Fruit fly (Drosophila melanogaster) whole organism, prepupa: ENCODE measurements around the gene CG13023.
A peak's percentile ranks its signal among the peaks of the same experiment; 100 is the strongest.

Source experiments
- Blimp-1 ChIP-seq: fragments of 200-800 bp; sonication (Bioruptor generic); optimal IDR thresholded peaks from 3 replicates; lab custom pipeline; 2017; ENCODE audit warnings: missing biosample characterization, missing genetic modification characterization, mild to moderate bottlenecking, moderate library complexity, missing genetic modification reagents
- CG10631 ChIP-seq: fragments of 200-800 bp; sonication (Bioruptor generic); optimal IDR thresholded peaks from 2 replicates; lab custom pipeline; 2016; ENCODE audit warnings: missing biosample characterization, missing genetic modification characterization
- CG10669 ChIP-seq: fragments of 200-800 bp; sonication (Bioruptor generic); optimal IDR thresholded peaks from 3 replicates; lab custom pipeline; 2018; ENCODE audit warnings: missing biosample characterization, mild to moderate bottlenecking, missing genetic modification characterization, moderate library complexity
- CG11762 ChIP-seq: fragments of 200-800 bp; sonication (Bioruptor generic); optimal IDR thresholded peaks from 3 replicates; lab custom pipeline; 2016; ENCODE audit warnings: missing biosample characterization, missing genetic modification characterization; ENCODE audit not compliant: insufficient read depth
- CG11902 ChIP-seq: fragments of 200-800 bp; sonication (Bioruptor generic); optimal IDR thresholded peaks from 3 replicates; lab custom pipeline; 2016; ENCODE audit warnings: missing biosample characterization, missing genetic modification characterization
- CG15336 ChIP-seq: fragments of 200-800 bp; sonication (Bioruptor generic); IDR thresholded peaks from 2 replicates; pipeline ENCODE4 v1.3.6; 2022; ENCODE audit warnings: missing biosample characterization, missing genetic modification characterization
- CG16779 ChIP-seq: fragments of 200-800 bp; sonication (Bioruptor generic); optimal IDR thresholded peaks from 3 replicates; lab custom pipeline; 2017; ENCODE audit warnings: missing biosample characterization, mild to moderate bottlenecking, missing genetic modification characterization
- CG3032 ChIP-seq: fragments of 200-800 bp; optimal IDR thresholded peaks from 2 replicates; lab custom pipeline; 2019; ENCODE audit warnings: missing biosample characterization, mild to moderate bottlenecking, missing genetic modification characterization, moderate library complexity
- CG31627 ChIP-seq: fragments of 200-800 bp; sonication (Bioruptor generic); optimal IDR thresholded peaks from 3 replicates; lab custom pipeline; 2016; ENCODE audit warnings: missing biosample characterization, missing genetic modification characterization
- CG32006 ChIP-seq: fragments of 200-800 bp; sonication (Bioruptor generic); optimal IDR thresholded peaks from 3 replicates; lab custom pipeline; 2017; ENCODE audit warnings: missing biosample characterization, mild to moderate bottlenecking, missing genetic modification characterization
- CG3919 ChIP-seq: fragments of 200-800 bp; sonication (Bioruptor generic); optimal IDR thresholded peaks from 3 replicates; lab custom pipeline; 2016; ENCODE audit warnings: missing biosample characterization, missing genetic modification characterization
- CG4318 ChIP-seq: fragments of 200-800 bp; sonication (Bioruptor generic); optimal IDR thresholded peaks from 3 replicates; lab custom pipeline; 2017; ENCODE audit warnings: missing biosample characterization, mild to moderate bottlenecking, missing genetic modification characterization
- CG6163 ChIP-seq: fragments of 200-800 bp; sonication (Bioruptor generic); IDR thresholded peaks from 3 replicates; pipeline ENCODE4 v1.3.6; 2022; ENCODE audit warnings: missing biosample characterization, missing genetic modification characterization
- CG6276 ChIP-seq: fragments of 200-800 bp; sonication (Bioruptor generic); optimal IDR thresholded peaks from 2 replicates; lab custom pipeline; 2017; ENCODE audit warnings: missing biosample characterization, mild to moderate bottlenecking, missing genetic modification characterization
- CG6792 ChIP-seq: fragments of 200-800 bp; sonication (Bioruptor generic); optimal IDR thresholded peaks from 3 replicates; lab custom pipeline; 2016; ENCODE audit warnings: missing biosample characterization, missing genetic modification characterization
- CG6808 ChIP-seq: fragments of 200-800 bp; sonication (Bioruptor generic); optimal IDR thresholded peaks from 3 replicates; lab custom pipeline; 2017; ENCODE audit warnings: missing biosample characterization, missing genetic modification characterization, mild to moderate bottlenecking, moderate library complexity, missing genetic modification reagents
- CG7368 ChIP-seq: fragments of 200-800 bp; sonication (Bioruptor generic); optimal IDR thresholded peaks from 3 replicates; lab custom pipeline; 2016; ENCODE audit warnings: missing biosample characterization, missing genetic modification characterization
- CG8319 ChIP-seq: fragments of 200-800 bp; sonication (Bioruptor generic); optimal IDR thresholded peaks from 3 replicates; lab custom pipeline; 2016; ENCODE audit warnings: missing biosample characterization, missing genetic modification characterization
- CG9139 ChIP-seq: fragments of 200-800 bp; sonication (Bioruptor generic); optimal IDR thresholded peaks from 3 replicates; lab custom pipeline; 2017; ENCODE audit warnings: missing biosample characterization, mild to moderate bottlenecking, missing genetic modification characterization
- Eip75B ChIP-seq: fragments of 200-800 bp; sonication (Bioruptor generic); optimal IDR thresholded peaks from 3 replicates; lab custom pipeline; 2016; ENCODE audit warnings: missing biosample characterization, missing genetic modification characterization
- Eip78C ChIP-seq: fragments of 200-800 bp; sonication (Bioruptor generic); peaks from one replicate; lab custom pipeline; 2016; ENCODE audit warnings: missing biosample characterization, missing genetic modification characterization
- Eip93F ChIP-seq: fragments of 200-800 bp; sonication (Bioruptor generic); optimal IDR thresholded peaks from 2 replicates; lab custom pipeline; 2016; ENCODE audit warnings: missing biosample characterization, mild to moderate bottlenecking, missing genetic modification characterization
- Ets21C ChIP-seq: fragments of 200-800 bp; sonication (Bioruptor generic); optimal IDR thresholded peaks from 3 replicates; lab custom pipeline; 2016; ENCODE audit warnings: missing biosample characterization, missing genetic modification characterization
- Ets96B ChIP-seq: fragments of 200-800 bp; optimal IDR thresholded peaks from 2 replicates; lab custom pipeline; 2019; ENCODE audit warnings: missing biosample characterization, mild to moderate bottlenecking, missing genetic modification characterization, moderate library complexity
- Hr38 ChIP-seq: sonication (Bioruptor generic); optimal IDR thresholded peaks from 2 replicates; lab custom pipeline; 2016; ENCODE audit warnings: missing biosample characterization, missing genetic modification characterization
- Hr39 ChIP-seq: fragments of 200-800 bp; sonication (Bioruptor generic); optimal IDR thresholded peaks from 2 replicates; lab custom pipeline; 2016; ENCODE audit warnings: missing biosample characterization, missing genetic modification characterization
- Hr4 ChIP-seq: fragments of 200-800 bp; sonication (Bioruptor generic); optimal IDR thresholded peaks from 3 replicates; lab custom pipeline; 2016; ENCODE audit warnings: missing biosample characterization, missing genetic modification characterization
- Met ChIP-seq: fragments of 200-800 bp; sonication (Bioruptor generic); optimal IDR thresholded peaks from 3 replicates; lab custom pipeline; 2016; ENCODE audit warnings: missing biosample characterization, missing genetic modification characterization
- Smox ChIP-seq: fragments of 200-800 bp; sonication (Bioruptor generic); optimal IDR thresholded peaks from 3 replicates; lab custom pipeline; 2016; ENCODE audit warnings: missing biosample characterization, missing genetic modification characterization
- Sox15 ChIP-seq: fragments of 200-800 bp; sonication (Bioruptor generic); optimal IDR thresholded peaks from 3 replicates; lab custom pipeline; 2016; ENCODE audit warnings: missing biosample characterization, missing genetic modification characterization
- acj6 ChIP-seq: fragments of 200-800 bp; sonication (Bioruptor generic); optimal IDR thresholded peaks from 3 replicates; lab custom pipeline; 2016; ENCODE audit warnings: missing biosample characterization, missing genetic modification characterization
- dac ChIP-seq: fragments of 200-800 bp; sonication (Bioruptor generic); optimal IDR thresholded peaks from 2 replicates; lab custom pipeline; 2017; ENCODE audit warnings: missing biosample characterization, mild to moderate bottlenecking, missing genetic modification characterization
- dsx ChIP-seq: fragments of 200-800 bp; optimal IDR thresholded peaks from 3 replicates; lab custom pipeline; 2019; ENCODE audit warnings: missing biosample characterization, mild to moderate bottlenecking, missing genetic modification characterization, moderate library complexity; ENCODE audit not compliant: poor library complexity, severe bottlenecking
- eg ChIP-seq: fragments of 200-800 bp; sonication (Bioruptor generic); IDR thresholded peaks from 3 replicates; pipeline ENCODE4 v1.3.6; 2022; ENCODE audit warnings: missing biosample characterization, missing genetic modification characterization
- esn ChIP-seq: fragments of 200-800 bp; sonication (Bioruptor generic); optimal IDR thresholded peaks from 2 replicates; lab custom pipeline; 2016; ENCODE audit warnings: missing biosample characterization, mild to moderate bottlenecking, missing genetic modification characterization, moderate library complexity
- fd59A ChIP-seq: fragments of 200-800 bp; sonication (Bioruptor generic); optimal IDR thresholded peaks from 2 replicates; lab custom pipeline; 2017; ENCODE audit warnings: missing biosample characterization, mild to moderate bottlenecking, missing genetic modification characterization, missing genetic modification reagents
- fd85E ChIP-seq: fragments of 200-800 bp; sonication (Bioruptor generic); optimal IDR thresholded peaks from 3 replicates; lab custom pipeline; 2016; ENCODE audit warnings: missing biosample characterization, missing genetic modification characterization
- fkh ChIP-seq: fragments of 200-800 bp; sonication (Bioruptor generic); optimal IDR thresholded peaks from 3 replicates; lab custom pipeline; 2017; ENCODE audit warnings: missing biosample characterization, mild to moderate bottlenecking, missing genetic modification characterization, moderate library complexity
- lz ChIP-seq: fragments of 200-800 bp; sonication (Bioruptor generic); optimal IDR thresholded peaks from 3 replicates; lab custom pipeline; 2016; ENCODE audit warnings: missing biosample characterization, missing genetic modification characterization
- pdm3 ChIP-seq: fragments of 200-800 bp; sonication (Bioruptor generic); optimal IDR thresholded peaks from 3 replicates; lab custom pipeline; 2016; ENCODE audit warnings: missing biosample characterization, missing genetic modification characterization
- svp ChIP-seq: fragments of 200-800 bp; sonication (Bioruptor generic); peaks from one replicate; lab custom pipeline; 2016; ENCODE audit warnings: missing biosample characterization, missing genetic modification characterization
- vri ChIP-seq: fragments of 200-800 bp; sonication (Bioruptor generic); optimal IDR thresholded peaks from 3 replicates; lab custom pipeline; 2016; ENCODE audit warnings: missing biosample characterization, mild to moderate bottlenecking, missing genetic modification characterization

The CG13023 gene

DNA sequence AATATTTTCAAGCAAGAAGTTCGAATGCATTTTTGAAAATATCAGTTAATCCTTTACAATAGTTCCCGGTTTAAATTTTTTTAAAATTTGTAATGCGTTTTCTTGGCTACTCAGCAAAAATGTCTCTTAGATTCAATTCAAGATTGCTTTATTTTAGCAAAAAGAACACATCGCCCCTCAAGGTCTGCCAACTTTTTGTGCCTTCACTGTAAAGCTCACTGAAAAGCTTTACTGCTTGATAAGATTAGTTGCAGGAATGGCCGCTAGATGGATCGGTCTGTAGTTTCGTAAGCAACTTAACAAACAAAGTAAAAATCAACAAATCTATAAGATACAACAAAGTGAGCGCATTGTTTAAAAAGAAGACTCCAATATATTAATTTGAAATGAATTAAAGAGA lies 43.2 kb downstream of the CG13023 start:
- TF ChIP-seq pdm3 (GFP tag; lab: Kevin White, UChicago) (peak; percentile 32), CG4318 (GFP tag; lab: Kevin White, UChicago) (no peak), Met (GFP tag; lab: Kevin White, UChicago) (peak; percentile 10), CG6792 (GFP tag; lab: Kevin White, UChicago) (no peak), dsx (GFP tag; lab: Kevin White, UChicago) (peak; percentile 54), CG9139 (no peak), Eip78C (GFP tag; lab: Kevin White, UChicago) (peak; percentile 27), vri (peak; percentile 5), esn (peak; percentile 17)

DNA sequence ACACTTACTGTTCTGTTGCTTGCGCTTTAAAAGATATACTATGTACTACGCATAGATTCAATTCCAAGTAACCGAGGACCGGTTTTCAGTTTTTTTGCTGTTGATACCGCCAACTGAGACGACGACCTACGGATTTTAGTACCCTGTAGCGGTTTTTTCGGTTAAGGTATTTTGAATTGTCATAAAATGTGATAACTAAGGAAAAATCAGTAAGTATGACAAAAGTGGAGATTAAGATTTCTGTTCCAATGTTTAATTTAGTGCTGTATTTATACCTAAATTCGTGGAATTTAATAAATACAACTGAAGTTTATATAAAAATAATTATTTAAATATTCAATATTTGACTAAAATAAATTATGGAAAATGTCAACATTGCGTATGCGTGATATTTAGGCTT lies 46.1 kb downstream of the CG13023 start:
- TF ChIP-seq Sox15 (GFP tag; lab: Kevin White, UChicago) (no peak), CG8319 (GFP tag; lab: Kevin White, UChicago) (no peak), CG15336 (no peak), lz (no peak), eg (GFP tag; lab: Robert Waterston, UW) (0 out of 3 replicates have a peak, but pooled peaks have one; percentile 29), CG16779 (tag; lab: Kevin White, UChicago) (no peak), Blimp-1 (no peak), Met (GFP tag; lab: Kevin White, UChicago) (no peak), Hr39 (GFP tag; lab: Kevin White, UChicago) (no peak), CG3919 (GFP tag; lab: Kevin White, UChicago) (no peak), Eip78C (GFP tag; lab: Kevin White, UChicago) (peak; percentile 5), CG6808 (no peak), CG6276 (peak; percentile 7), CG11902 (no peak), CG3032 (tag; lab: Kevin White, UChicago) (no peak), fd59A (GFP tag; lab: Kevin White, UChicago) (no peak), Smox (no peak), CG6163 (GFP tag; lab: Robert Waterston, UW) (no peak), CG31627 (GFP tag; lab: Kevin White, UChicago) (no peak), esn (no peak), fd85E (GFP tag; lab: Kevin White, UChicago) (no peak), acj6 (no peak), CG32006 (GFP tag; lab: Kevin White, UChicago) (peak; percentile 44), CG7368 (GFP tag; lab: Kevin White, UChicago) (no peak), Ets96B (tag; lab: Kevin White, UChicago) (no peak), Eip93F (GFP tag; lab: Kevin White, UChicago) (no peak), Eip75B (GFP tag; lab: Kevin White, UChicago) (no peak)

DNA sequence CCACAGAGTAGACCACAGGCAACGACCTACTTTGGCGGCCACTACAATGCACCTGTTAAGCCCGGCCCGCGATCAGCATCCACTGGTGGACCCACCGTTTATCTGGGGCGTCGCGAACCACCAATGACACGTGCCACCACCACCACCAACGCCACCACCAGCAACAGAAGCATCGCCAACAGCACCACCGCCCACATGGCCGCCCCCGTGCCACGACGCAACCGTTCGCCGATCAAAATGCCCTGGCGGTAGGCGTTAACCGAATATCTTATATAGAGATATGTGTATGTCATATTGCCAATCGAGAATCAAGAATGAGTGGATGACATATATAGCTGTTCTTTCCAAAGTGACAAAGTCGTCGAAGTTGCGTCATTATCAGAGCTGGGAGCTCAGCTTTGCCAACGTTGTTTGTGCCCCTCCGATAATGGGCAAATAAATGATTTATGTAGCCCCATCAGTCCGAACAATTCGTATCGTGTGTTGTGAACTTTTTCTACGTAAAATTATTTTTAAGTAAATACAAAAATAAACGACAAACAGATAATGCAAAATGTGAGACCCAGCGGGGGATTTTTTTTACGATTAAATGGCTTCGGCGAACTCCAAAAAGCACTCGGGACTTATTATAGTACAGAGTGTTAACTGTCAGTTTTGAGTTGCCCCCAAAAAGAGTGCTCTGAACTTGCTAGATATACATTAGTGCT lies 48.3 kb downstream of the CG13023 start:
- TF ChIP-seq dsx (GFP tag; lab: Kevin White, UChicago) (peak; percentile 15), CG10669 (GFP tag; lab: Kevin White, UChicago) (no peak), eg (GFP tag; lab: Robert Waterston, UW) (no peak), Sox15 (GFP tag; lab: Kevin White, UChicago) (no peak), CG16779 (tag; lab: Kevin White, UChicago) (no peak), CG7368 (GFP tag; lab: Kevin White, UChicago) (no peak), CG9139 (no peak), dac (GFP tag; lab: Kevin White, UChicago) (no peak), Hr4 (GFP tag; lab: Kevin White, UChicago) (no peak), CG11902 (no peak), fkh (GFP tag; lab: Kevin White, UChicago) (no peak), CG10631 (GFP tag; lab: Kevin White, UChicago) (no peak), CG11762 (GFP tag; lab: Kevin White, UChicago) (no peak), CG31627 (GFP tag; lab: Kevin White, UChicago) (no peak), Ets21C (no peak), svp (peak; percentile 92), CG3032 (tag; lab: Kevin White, UChicago) (no peak), CG4318 (GFP tag; lab: Kevin White, UChicago) (no peak), Hr38 (no peak), vri (peak; percentile 91), fd85E (GFP tag; lab: Kevin White, UChicago) (no peak)
